Fruit fly (Drosophila melanogaster) whole organism, embryonic: ENCODE data around the gene CG7465.

Experiments
- BEAF-32 ChIP-seq: fragments of 200-800 bp; sonication (Bioruptor generic); optimal IDR thresholded peaks from 3 replicates; lab custom pipeline; 2017; ENCODE audit warnings: missing biosample characterization, missing genetic modification characterization, mild to moderate bottlenecking, moderate library complexity, missing genetic modification reagents
- Bdp1 ChIP-seq: fragments of 200-800 bp; sonication (Bioruptor generic); optimal IDR thresholded peaks from 3 replicates; lab custom pipeline; 2016; ENCODE audit warnings: missing biosample characterization, missing genetic modification characterization
- C15 ChIP-seq: fragments of 200-800 bp; sonication (Bioruptor generic); IDR thresholded peaks from 3 replicates; pipeline ENCODE4 v1.3.6; 2022; ENCODE audit warnings: missing biosample characterization, missing genetic modification characterization
- CG10267 ChIP-seq: fragments of 200-800 bp; sonication (Bioruptor generic); optimal IDR thresholded peaks from 2 replicates; lab custom pipeline; 2018; ENCODE audit warnings: missing biosample characterization, mild to moderate bottlenecking, missing genetic modification characterization, moderate library complexity
- CG12071 ChIP-seq: fragments of 200-800 bp; sonication (Bioruptor generic); optimal IDR thresholded peaks from 3 replicates; lab custom pipeline; 2018; ENCODE audit warnings: missing biosample characterization, mild to moderate bottlenecking, missing genetic modification characterization
- CG12219 ChIP-seq: fragments of 200-800 bp; sonication (Bioruptor generic); optimal IDR thresholded peaks from 3 replicates; lab custom pipeline; 2018; ENCODE audit warnings: missing biosample characterization, mild to moderate bottlenecking, missing genetic modification characterization
- CG12391 ChIP-seq: fragments of 200-800 bp; sonication (Bioruptor generic); optimal IDR thresholded peaks from 3 replicates; lab custom pipeline; 2018; ENCODE audit warnings: missing biosample characterization, mild to moderate bottlenecking, missing genetic modification characterization, moderate library complexity
- CG13894 ChIP-seq: fragments of 200-800 bp; sonication (Bioruptor generic); optimal IDR thresholded peaks from 3 replicates; lab custom pipeline; 2018; ENCODE audit warnings: missing biosample characterization, mild to moderate bottlenecking, missing genetic modification characterization, moderate library complexity
- CG1647 ChIP-seq: fragments of 200-800 bp; sonication (Bioruptor generic); optimal IDR thresholded peaks from 3 replicates; lab custom pipeline; 2016; ENCODE audit warnings: missing biosample characterization, missing genetic modification characterization
- CG16863 ChIP-seq: fragments of 200-800 bp; sonication (Bioruptor generic); optimal IDR thresholded peaks from 3 replicates; lab custom pipeline; 2016; ENCODE audit warnings: missing biosample characterization, missing genetic modification characterization
- CG18476 ChIP-seq: fragments of 200-800 bp; sonication (Bioruptor generic); optimal IDR thresholded peaks from 2 replicates; lab custom pipeline; 2016; ENCODE audit warnings: missing biosample characterization, mild to moderate bottlenecking, missing genetic modification characterization
- CG18599 ChIP-seq: fragments of 200-800 bp; sonication (Bioruptor generic); optimal IDR thresholded peaks from 3 replicates; lab custom pipeline; 2017; ENCODE audit warnings: missing biosample characterization, missing genetic modification characterization, mild to moderate bottlenecking, moderate library complexity, missing genetic modification reagents
- CG31365 ChIP-seq: fragments of 200-800 bp; sonication (Bioruptor generic); optimal IDR thresholded peaks from 2 replicates; lab custom pipeline; 2018; ENCODE audit warnings: missing biosample characterization, mild to moderate bottlenecking, missing genetic modification characterization
- CG31441 ChIP-seq: fragments of 200-800 bp; sonication (Bioruptor generic); IDR thresholded peaks from 2 replicates; pipeline ENCODE4 v1.3.6; 2022; ENCODE audit warnings: missing biosample characterization, missing genetic modification characterization
- CG3163 ChIP-seq: fragments of 200-800 bp; sonication (Bioruptor generic); optimal IDR thresholded peaks from 3 replicates; lab custom pipeline; 2016; ENCODE audit warnings: missing biosample characterization, missing genetic modification characterization
- CG32767 ChIP-seq: fragments of 200-800 bp; sonication (Bioruptor generic); IDR thresholded peaks from 2 replicates; pipeline ENCODE4 v1.3.6; 2022; ENCODE audit warnings: missing biosample characterization, missing genetic modification characterization
- CG3281 ChIP-seq: fragments of 200-800 bp; sonication (Bioruptor generic); optimal IDR thresholded peaks from 3 replicates; lab custom pipeline; 2017; ENCODE audit warnings: missing biosample characterization, mild to moderate bottlenecking, missing genetic modification characterization
- CG4360 ChIP-seq: fragments of 200-800 bp; sonication (Bioruptor generic); IDR thresholded peaks from 2 replicates; pipeline ENCODE4 v1.3.6; 2022; ENCODE audit warnings: missing biosample characterization, missing genetic modification characterization
- CG6689 ChIP-seq: fragments of 200-800 bp; sonication (Bioruptor generic); IDR thresholded peaks from 2 replicates; pipeline ENCODE4 v1.3.6; 2022; ENCODE audit warnings: missing biosample characterization, missing genetic modification characterization
- CG7357 ChIP-seq: fragments of 200-800 bp; sonication (Bioruptor generic); IDR thresholded peaks from 3 replicates; pipeline ENCODE4 v1.3.6; 2022; ENCODE audit warnings: missing biosample characterization, missing genetic modification characterization
- CG7839 ChIP-seq: fragments of 200-800 bp; sonication (Bioruptor generic); optimal IDR thresholded peaks from 3 replicates; lab custom pipeline; 2018; ENCODE audit warnings: missing biosample characterization, mild to moderate bottlenecking, missing genetic modification characterization, moderate library complexity
- CG8388 ChIP-seq: fragments of 200-800 bp; sonication (Bioruptor generic); optimal IDR thresholded peaks from 2 replicates; lab custom pipeline; 2019; ENCODE audit warnings: missing biosample characterization, mild to moderate bottlenecking, missing genetic modification characterization, moderate library complexity
- CG9932 ChIP-seq: fragments of 200-800 bp; sonication (Bioruptor generic); IDR thresholded peaks from 2 replicates; pipeline ENCODE4 v1.3.6; 2022; ENCODE audit warnings: missing biosample characterization, missing genetic modification characterization
- Dad ChIP-seq: fragments of 200-800 bp; sonication (Bioruptor generic); optimal IDR thresholded peaks from 3 replicates; lab custom pipeline; 2016; ENCODE audit warnings: missing biosample characterization, missing genetic modification characterization
- Dip3 ChIP-seq: fragments of 200-800 bp; sonication (Bioruptor generic); optimal IDR thresholded peaks from 3 replicates; lab custom pipeline; 2016; ENCODE audit warnings: missing biosample characterization, missing genetic modification characterization
- H2.0 ChIP-seq: fragments of 200-800 bp; sonication (Bioruptor generic); IDR thresholded peaks from 2 replicates; pipeline ENCODE4 v1.3.6; 2022; ENCODE audit warnings: missing biosample characterization, missing genetic modification characterization
- Hand ChIP-seq: fragments of 200-800 bp; sonication (Bioruptor generic); optimal IDR thresholded peaks from 2 replicates; lab custom pipeline; 2017; ENCODE audit warnings: mild to moderate bottlenecking, missing biosample characterization, missing genetic modification reagents, missing genetic modification characterization
- Hr78 ChIP-seq, 2 experiments: fragments of 200-800 bp in 1 of 2; fragments of >200 bp in 1 of 2; sonication (Bioruptor generic) in 1 of 2; optimal IDR thresholded peaks; 2 replicates each; lab custom pipeline; 2017 to 2019; ENCODE audit warnings: missing biosample characterization in 2 of 2, missing genetic modification characterization in 2 of 2, mild to moderate bottlenecking in 1 of 2, moderate library complexity in 1 of 2
- Hsf ChIP-seq: fragments of 200-800 bp; sonication (Bioruptor generic); optimal IDR thresholded peaks from 3 replicates; lab custom pipeline; 2016; ENCODE audit warnings: missing biosample characterization, missing genetic modification characterization
- Poxn ChIP-seq: fragments of 200-800 bp; sonication (Bioruptor generic); IDR thresholded peaks from 2 replicates; pipeline ENCODE4 v1.3.6; 2022; ENCODE audit warnings: missing biosample characterization, missing genetic modification characterization
- Spps ChIP-seq: fragments of 200-800 bp; sonication (Bioruptor generic); optimal IDR thresholded peaks from 2 replicates; lab custom pipeline; 2018; ENCODE audit warnings: missing biosample characterization, mild to moderate bottlenecking, missing genetic modification characterization
- ash1 ChIP-seq: fragments of 200-800 bp; sonication (Bioruptor generic); optimal IDR thresholded peaks from 2 replicates; lab custom pipeline; 2018; ENCODE audit warnings: missing biosample characterization, mild to moderate bottlenecking, missing genetic modification characterization
- bcd ChIP-seq: fragments of 200-800 bp; sonication (Bioruptor generic); optimal IDR thresholded peaks from 2 replicates; lab custom pipeline; 2017; ENCODE audit warnings: missing biosample characterization, mild to moderate bottlenecking, missing genetic modification characterization
- btn ChIP-seq: fragments of 200-800 bp; sonication (Bioruptor generic); optimal IDR thresholded peaks from 2 replicates; lab custom pipeline; 2016; ENCODE audit warnings: missing biosample characterization, missing genetic modification characterization
- dmrt11E ChIP-seq: fragments of 200-800 bp; sonication (Bioruptor generic); optimal IDR thresholded peaks from 3 replicates; lab custom pipeline; 2018; ENCODE audit warnings: missing biosample characterization, mild to moderate bottlenecking, missing genetic modification characterization, moderate library complexity
- en ChIP-seq: fragments of 200-800 bp; sonication (Bioruptor generic); optimal IDR thresholded peaks from 2 replicates; lab custom pipeline; 2016; ENCODE audit warnings: missing biosample characterization, missing genetic modification characterization
- grn ChIP-seq: fragments of 200-800 bp; sonication (Bioruptor generic); optimal IDR thresholded peaks from 3 replicates; lab custom pipeline; 2017; ENCODE audit warnings: missing biosample characterization, missing genetic modification characterization
- hkb ChIP-seq, 2 experiments: fragments of 200-800 bp in 1 of 2; fragments of >200 bp in 1 of 2; sonication (Bioruptor generic) in 1 of 2; IDR thresholded peaks in 1 of 2; optimal IDR thresholded peaks in 1 of 2; 2 replicates each; pipeline versions ENCODE4 v1.3.6 to Lab custom; 2017 to 2022; ENCODE audit warnings: missing biosample characterization in 1 of 2, missing genetic modification characterization in 1 of 2
- jumu ChIP-seq: fragments of 200-800 bp; sonication (Bioruptor generic); optimal IDR thresholded peaks from 3 replicates; lab custom pipeline; 2016; ENCODE audit warnings: missing biosample characterization, missing genetic modification characterization
- knrl ChIP-seq: fragments of 200-800 bp; sonication (Bioruptor generic); IDR thresholded peaks from 3 replicates; pipeline ENCODE4 v1.3.6; 2022; ENCODE audit warnings: missing biosample characterization, missing genetic modification characterization; ENCODE audit not compliant: partially characterized antibody
- nerfin-2 ChIP-seq: fragments of 200-800 bp; sonication (Bioruptor generic); IDR thresholded peaks from 2 replicates; pipeline ENCODE4 v1.3.6; 2022; ENCODE audit warnings: missing biosample characterization, missing genetic modification characterization; ENCODE audit not compliant: partially characterized antibody
- oc ChIP-seq: fragments of 200-800 bp; sonication (Bioruptor generic); optimal IDR thresholded peaks from 2 replicates; lab custom pipeline; 2018; ENCODE audit warnings: missing biosample characterization, mild to moderate bottlenecking, missing genetic modification characterization, moderate library complexity
- onecut ChIP-seq: fragments of 200-800 bp; sonication (Bioruptor generic); IDR thresholded peaks from 2 replicates; pipeline ENCODE4 v1.3.6; 2022; ENCODE audit warnings: missing biosample characterization, missing genetic modification characterization
- sd ChIP-seq: fragments of 200-800 bp; sonication (Bioruptor generic); optimal IDR thresholded peaks from 3 replicates; lab custom pipeline; 2018; ENCODE audit warnings: missing biosample characterization, mild to moderate bottlenecking, missing genetic modification characterization, moderate library complexity
- sens ChIP-seq: fragments of 200-800 bp; sonication (Bioruptor generic); peaks from one replicate; lab custom pipeline; 2016; ENCODE audit warnings: missing biosample characterization, missing genetic modification characterization
- sens-2 ChIP-seq: fragments of 200-800 bp; sonication (Bioruptor generic); IDR thresholded peaks from 2 replicates; pipeline ENCODE4 v1.3.6; 2022; ENCODE audit warnings: missing biosample characterization, missing genetic modification characterization
- ssp ChIP-seq: fragments of 200-800 bp; sonication (Bioruptor generic); IDR thresholded peaks from 2 replicates; pipeline ENCODE4 v1.3.6; 2022; ENCODE audit warnings: missing biosample characterization, missing genetic modification characterization
- tgo ChIP-seq: fragments of 200-800 bp; sonication (Bioruptor generic); IDR thresholded peaks from 3 replicates; pipeline ENCODE4 v1.3.6; 2022; ENCODE audit warnings: missing biosample characterization, missing genetic modification characterization
- toy ChIP-seq: fragments of 200-800 bp; sonication (Bioruptor generic); IDR thresholded peaks from 2 replicates; pipeline ENCODE4 v1.3.6; 2022; ENCODE audit warnings: missing biosample characterization, missing genetic modification characterization
- wdn ChIP-seq: fragments of 200-800 bp; sonication (Bioruptor generic); IDR thresholded peaks from 2 replicates; pipeline ENCODE4 v1.3.6; 2022; ENCODE audit warnings: missing biosample characterization, missing genetic modification characterization

Gene CG7465

dm6 chr3L:4461454-4462045 lies 18.5 kb upstream of the CG7465 start, which contains the start of gene CG15023 (continued):
- TF ChIP-seq CG12071 (GFP tag; lab: Kevin White, UChicago) (no peak), CG7839 (tag; lab: Kevin White, UChicago) (peak; percentile 39), CG8388 (GFP tag; lab: Kevin White, UChicago) (no peak), CG12219 (GFP tag; lab: Kevin White, UChicago) (no peak), CG32767 (0 out of 2 replicates have a peak, but pooled peaks have one; percentile 18), nerfin-2 (no peak), H2.0 (GFP tag; lab: Robert Waterston, UW) (no peak), hkb (optimal IDR thresholded peaks at IDR 0.05; lab: Kevin White, UChicago) (no peak), hkb (GFP tag; IDR thresholded peaks at IDR 0.05; lab: Robert Waterston, UW) (0 out of 2 replicates have a peak, but pooled peaks have one; percentile 9), CG4360 (GFP tag; lab: Robert Waterston, UW) (no peak), CG3163 (GFP tag; lab: Kevin White, UChicago) (no peak), Spps (tag; lab: Kevin White, UChicago) (no peak), C15 (GFP tag; lab: Robert Waterston, UW) (no peak), CG7357 (no peak), CG31441 (GFP tag; lab: Robert Waterston, UW) (0 out of 2 replicates have a peak, but pooled peaks have one; percentile 26), onecut (peak; percentile 51; the same call in 1 of the 2 replicates), Hr78 (GFP tag; optimal IDR thresholded peaks at IDR 0.05; lab: Kevin White, UChicago) (no peak), CG6689 (peak; percentile 25; the same call in 1 of the 2 replicates), BEAF-32 (GFP tag; lab: Kevin White, UChicago) (no peak), CG18599 (GFP tag; lab: Kevin White, UChicago) (no peak), wdn (no peak), Bdp1 (no peak), grn (GFP tag; lab: Kevin White, UChicago) (no peak), sens (GFP tag; lab: Kevin White, UChicago) (peak; percentile 45), Dad (GFP tag; lab: Kevin White, UChicago) (no peak), en (GFP tag; lab: Kevin White, UChicago) (no peak), sens-2 (GFP tag; lab: Robert Waterston, UW) (no peak), knrl (GFP tag; lab: Robert Waterston, UW) (no peak), CG18476 (GFP tag; lab: Kevin White, UChicago) (no peak), CG13894 (tag; lab: Kevin White, UChicago) (peak; percentile 7), toy (no peak), CG3281 (peak; percentile 35), bcd (peak; percentile 4), oc (tag; lab: Kevin White, UChicago) (no peak), btn (GFP tag; lab: Kevin White, UChicago) (no peak), CG31365 (no peak), dmrt11E (tag; lab: Kevin White, UChicago) (no peak), jumu (GFP tag; lab: Kevin White, UChicago) (no peak), CG12391 (tag; lab: Kevin White, UChicago) (no peak), CG16863 (no peak), Poxn (GFP tag; lab: Robert Waterston, UW) (no peak), Dip3 (GFP tag; lab: Kevin White, UChicago) (no peak), CG9932 (GFP tag; lab: Robert Waterston, UW) (no peak), CG10267 (peak; percentile 5), Hsf (peak; percentile 21), CG1647 (GFP tag; lab: Kevin White, UChicago) (no peak), tgo (GFP tag; lab: Robert Waterston, UW) (peak; percentile 55; the same call in 2 of the 3 replicates), sd (peak; percentile 20), Hand (no peak), ash1 (GFP tag; lab: Kevin White, UChicago) (no peak), ssp (GFP tag; lab: Robert Waterston, UW) (peak; percentile 24; the same call in 1 of the 2 replicates)
